Fruit fly (Drosophila melanogaster) whole organism, embryonic: ENCODE data around the gene CG13248.

Experiments
- BtbVII ChIP-seq: fragments of 200-800 bp; sonication (Bioruptor generic); optimal IDR thresholded peaks from 3 replicates; lab custom pipeline; 2017; ENCODE audit warnings: missing biosample characterization, mild to moderate bottlenecking, missing genetic modification characterization
- CG1024 ChIP-seq: fragments of 200-800 bp; sonication (Bioruptor generic); IDR thresholded peaks from 2 replicates; pipeline ENCODE4 v1.3.6; 2022; ENCODE audit warnings: missing biosample characterization, missing genetic modification characterization
- CG10543 ChIP-seq: fragments of 200-800 bp; sonication (Bioruptor generic); optimal IDR thresholded peaks from 3 replicates; lab custom pipeline; 2017; ENCODE audit warnings: missing biosample characterization, mild to moderate bottlenecking, missing genetic modification characterization, moderate library complexity
- CG10565 ChIP-seq: fragments of 200-800 bp; sonication (Bioruptor generic); optimal IDR thresholded peaks from 3 replicates; lab custom pipeline; 2016; ENCODE audit warnings: missing biosample characterization, mild to moderate bottlenecking, missing genetic modification characterization
- CG10959 ChIP-seq: fragments of 200-800 bp; sonication (Bioruptor generic); IDR thresholded peaks from 2 replicates; pipeline ENCODE4 v1.3.6; 2022; ENCODE audit warnings: missing biosample characterization, missing genetic modification characterization
- CG11247 ChIP-seq: fragments of 200-800 bp; sonication (Bioruptor generic); IDR thresholded peaks from 2 replicates; pipeline ENCODE4 v1.3.6; 2022; ENCODE audit warnings: missing biosample characterization, missing genetic modification characterization
- CG11560 ChIP-seq: fragments of 200-800 bp; sonication (Bioruptor generic); IDR thresholded peaks from 3 replicates; pipeline ENCODE4 v1.3.6; 2022; ENCODE audit warnings: missing biosample characterization, missing genetic modification characterization
- CG11723 ChIP-seq: fragments of 200-800 bp; sonication (Bioruptor generic); optimal IDR thresholded peaks from 2 replicates; lab custom pipeline; 2017; ENCODE audit warnings: missing biosample characterization, mild to moderate bottlenecking, missing genetic modification characterization
- CG12299 ChIP-seq: fragments of 200-800 bp; sonication (Bioruptor generic); optimal IDR thresholded peaks from 2 replicates; lab custom pipeline; 2018; ENCODE audit warnings: missing biosample characterization, mild to moderate bottlenecking, missing genetic modification characterization
- CG12659 ChIP-seq: fragments of 200-800 bp; sonication (Bioruptor generic); optimal IDR thresholded peaks from 3 replicates; lab custom pipeline; 2017; ENCODE audit warnings: mild to moderate bottlenecking, missing biosample characterization, missing genetic modification reagents, missing genetic modification characterization
- CG15269 ChIP-seq: fragments of 200-800 bp; sonication (Bioruptor generic); optimal IDR thresholded peaks from 2 replicates; lab custom pipeline; 2018; ENCODE audit warnings: missing biosample characterization, mild to moderate bottlenecking, missing genetic modification characterization, moderate library complexity
- CG1792 ChIP-seq: fragments of 200-800 bp; sonication (Bioruptor generic); optimal IDR thresholded peaks from 2 replicates; lab custom pipeline; 2016; ENCODE audit warnings: missing biosample characterization, missing genetic modification characterization
- CG18011 ChIP-seq: fragments of 200-800 bp; sonication (Bioruptor generic); optimal IDR thresholded peaks from 2 replicates; lab custom pipeline; 2017; ENCODE audit warnings: missing biosample characterization, missing genetic modification characterization, mild to moderate bottlenecking, moderate library complexity, missing genotype
- CG2712 ChIP-seq: fragments of 200-800 bp; optimal IDR thresholded peaks from 3 replicates; lab custom pipeline; 2019; ENCODE audit warnings: missing biosample characterization, mild to moderate bottlenecking, missing genetic modification characterization, moderate library complexity
- CG31224 ChIP-seq: fragments of 200-800 bp; sonication (Bioruptor generic); IDR thresholded peaks from 2 replicates; pipeline ENCODE4 v1.3.6; 2022; ENCODE audit warnings: missing biosample characterization, missing genetic modification characterization
- CG33213 ChIP-seq: fragments of 200-800 bp; sonication (Bioruptor generic); optimal IDR thresholded peaks from 3 replicates; lab custom pipeline; 2016; ENCODE audit warnings: missing biosample characterization, missing genetic modification characterization
- CG4820 ChIP-seq: fragments of 200-800 bp; sonication (Bioruptor generic); optimal IDR thresholded peaks from 3 replicates; lab custom pipeline; 2016; ENCODE audit warnings: missing biosample characterization, missing genetic modification characterization
- CG6254 ChIP-seq: fragments of 200-800 bp; sonication (Bioruptor generic); optimal IDR thresholded peaks from 3 replicates; lab custom pipeline; 2017; ENCODE audit warnings: mild to moderate bottlenecking, missing biosample characterization, missing genetic modification reagents, missing genetic modification characterization
- CG7839 ChIP-seq: fragments of 200-800 bp; sonication (Bioruptor generic); optimal IDR thresholded peaks from 3 replicates; lab custom pipeline; 2018; ENCODE audit warnings: missing biosample characterization, mild to moderate bottlenecking, missing genetic modification characterization, moderate library complexity
- CG9797 ChIP-seq: fragments of 200-800 bp; sonication (Bioruptor generic); optimal IDR thresholded peaks from 3 replicates; lab custom pipeline; 2018; ENCODE audit warnings: missing biosample characterization, mild to moderate bottlenecking, missing genetic modification characterization
- Elba2 ChIP-seq: fragments of 200-800 bp; sonication (Bioruptor generic); optimal IDR thresholded peaks from 3 replicates; lab custom pipeline; 2016; ENCODE audit warnings: missing biosample characterization, missing genetic modification characterization
- HLHmδ ChIP-seq: fragments of 200-800 bp; sonication (Bioruptor generic); optimal IDR thresholded peaks from 2 replicates; lab custom pipeline; 2018; ENCODE audit warnings: missing biosample characterization, mild to moderate bottlenecking, missing genetic modification characterization, moderate library complexity
- Hey ChIP-seq: fragments of 200-800 bp; sonication (Bioruptor generic); optimal IDR thresholded peaks from 3 replicates; lab custom pipeline; 2018; ENCODE audit warnings: missing biosample characterization, mild to moderate bottlenecking, missing genetic modification characterization
- Hmr ChIP-seq: fragments of 200-800 bp; sonication (Bioruptor generic); optimal IDR thresholded peaks from 3 replicates; lab custom pipeline; 2017; ENCODE audit warnings: mild to moderate bottlenecking, missing biosample characterization, missing genetic modification reagents, missing genetic modification characterization
- Hr3 ChIP-seq: fragments of 200-800 bp; sonication (Bioruptor generic); optimal IDR thresholded peaks from 3 replicates; lab custom pipeline; 2016; ENCODE audit warnings: missing biosample characterization, missing genetic modification characterization
- NK7.1 ChIP-seq: fragments of 200-800 bp; sonication (Bioruptor generic); optimal IDR thresholded peaks from 3 replicates; lab custom pipeline; 2016; ENCODE audit warnings: missing biosample characterization, missing genetic modification characterization
- Oaz ChIP-seq: fragments of 200-800 bp; sonication (Bioruptor generic); IDR thresholded peaks from 2 replicates; pipeline ENCODE4 v1.3.6; 2022; ENCODE audit warnings: missing biosample characterization, missing genetic modification characterization
- Scr ChIP-seq: fragments of 200-800 bp; sonication (Bioruptor generic); IDR thresholded peaks from 2 replicates; pipeline ENCODE4 v1.3.6; 2022; ENCODE audit warnings: missing biosample characterization, missing genetic modification characterization; ENCODE audit not compliant: partially characterized antibody
- Six4 ChIP-seq: fragments of 200-800 bp; sonication (Bioruptor generic); optimal IDR thresholded peaks from 2 replicates; lab custom pipeline; 2016; ENCODE audit warnings: missing biosample characterization, missing genetic modification characterization
- abd-A ChIP-seq: fragments of 200-800 bp; sonication (Bioruptor generic); optimal IDR thresholded peaks from 3 replicates; lab custom pipeline; 2019; ENCODE audit warnings: missing biosample characterization, mild to moderate bottlenecking, missing genetic modification characterization, moderate library complexity
- ara ChIP-seq: fragments of 200-800 bp; sonication (Bioruptor generic); IDR thresholded peaks from 2 replicates; pipeline ENCODE4 v1.3.6; 2022; ENCODE audit warnings: missing biosample characterization, missing genetic modification characterization
- bbx ChIP-seq: fragments of 200-800 bp; sonication (Bioruptor generic); IDR thresholded peaks from 2 replicates; pipeline ENCODE4 v1.3.6; 2022; ENCODE audit warnings: missing biosample characterization, missing genetic modification characterization; ENCODE audit not compliant: partially characterized antibody
- btn ChIP-seq: fragments of 200-800 bp; sonication (Bioruptor generic); optimal IDR thresholded peaks from 2 replicates; lab custom pipeline; 2016; ENCODE audit warnings: missing biosample characterization, missing genetic modification characterization
- cg ChIP-seq: fragments of 200-800 bp; sonication (Bioruptor generic); optimal IDR thresholded peaks from 3 replicates; lab custom pipeline; 2019; ENCODE audit warnings: missing biosample characterization, mild to moderate bottlenecking, missing genetic modification characterization, moderate library complexity
- dati ChIP-seq: fragments of 200-800 bp; sonication (Bioruptor generic); IDR thresholded peaks from 2 replicates; pipeline ENCODE4 v1.3.6; 2022; ENCODE audit warnings: missing biosample characterization, missing genetic modification characterization
- fru ChIP-seq: fragments of >200 bp; optimal IDR thresholded peaks from 2 replicates; lab custom pipeline; 2017
- gcm ChIP-seq: fragments of 200-800 bp; sonication (Bioruptor generic); optimal IDR thresholded peaks from 2 replicates; lab custom pipeline; 2019; ENCODE audit warnings: missing biosample characterization, mild to moderate bottlenecking, missing genetic modification characterization, moderate library complexity
- gfzf ChIP-seq: fragments of 200-800 bp; sonication (Bioruptor generic); optimal IDR thresholded peaks from 2 replicates; lab custom pipeline; 2016; ENCODE audit warnings: missing biosample characterization, mild to moderate bottlenecking, missing genetic modification characterization, moderate library complexity
- hbn ChIP-seq: fragments of 200-800 bp; sonication (Bioruptor generic); IDR thresholded peaks from 2 replicates; pipeline ENCODE4 v1.3.6; 2022; ENCODE audit warnings: missing biosample characterization, missing genetic modification characterization; ENCODE audit not compliant: partially characterized antibody
- jing ChIP-seq: fragments of 200-800 bp; sonication (Bioruptor generic); optimal IDR thresholded peaks from 2 replicates; lab custom pipeline; 2018; ENCODE audit warnings: missing biosample characterization, mild to moderate bottlenecking, missing genetic modification characterization
- jumu ChIP-seq: fragments of 200-800 bp; sonication (Bioruptor generic); optimal IDR thresholded peaks from 3 replicates; lab custom pipeline; 2016; ENCODE audit warnings: missing biosample characterization, missing genetic modification characterization
- lilli ChIP-seq: fragments of 200-800 bp; sonication (Bioruptor generic); optimal IDR thresholded peaks from 3 replicates; lab custom pipeline; 2016; ENCODE audit warnings: missing biosample characterization, missing genetic modification characterization
- nerfin-2 ChIP-seq: fragments of 200-800 bp; sonication (Bioruptor generic); IDR thresholded peaks from 2 replicates; pipeline ENCODE4 v1.3.6; 2022; ENCODE audit warnings: missing biosample characterization, missing genetic modification characterization; ENCODE audit not compliant: partially characterized antibody
- org-1 ChIP-seq: fragments of 200-800 bp; sonication (Bioruptor generic); optimal IDR thresholded peaks from 2 replicates; lab custom pipeline; 2017; ENCODE audit warnings: missing biosample characterization, missing genetic modification characterization
- pzg ChIP-seq: fragments of 200-800 bp; sonication (Bioruptor generic); optimal IDR thresholded peaks from 3 replicates; lab custom pipeline; 2018; ENCODE audit warnings: missing biosample characterization, mild to moderate bottlenecking, missing genetic modification characterization, moderate library complexity
- stwl ChIP-seq: fragments of 200-800 bp; sonication (Bioruptor generic); optimal IDR thresholded peaks from 3 replicates; lab custom pipeline; 2018; ENCODE audit warnings: missing biosample characterization, mild to moderate bottlenecking, missing genetic modification characterization, moderate library complexity
- tgo ChIP-seq: fragments of 200-800 bp; sonication (Bioruptor generic); IDR thresholded peaks from 3 replicates; pipeline ENCODE4 v1.3.6; 2022; ENCODE audit warnings: missing biosample characterization, missing genetic modification characterization
- tio ChIP-seq: fragments of 200-800 bp; sonication (Bioruptor generic); optimal IDR thresholded peaks from 2 replicates; lab custom pipeline; 2017; ENCODE audit warnings: missing biosample characterization, missing genetic modification characterization, inconsistent platforms
- tna ChIP-seq: fragments of 200-800 bp; sonication (Bioruptor generic); IDR thresholded peaks from 2 replicates; pipeline ENCODE4 v1.3.6; 2022; ENCODE audit warnings: missing biosample characterization, missing genetic modification characterization; ENCODE audit not compliant: partially characterized antibody
- trem ChIP-seq: fragments of 200-800 bp; optimal IDR thresholded peaks from 3 replicates; lab custom pipeline; 2019; ENCODE audit warnings: missing biosample characterization, mild to moderate bottlenecking, missing genetic modification characterization, moderate library complexity
- usp ChIP-seq: fragments of >200 bp; optimal IDR thresholded peaks from 2 replicates; lab custom pipeline; 2017; ENCODE audit warnings: missing biosample characterization, missing genetic modification characterization
- wor ChIP-seq: fragments of 200-800 bp; sonication (Bioruptor generic); IDR thresholded peaks from 2 replicates; pipeline ENCODE4 v1.3.6; 2022; ENCODE audit warnings: missing biosample characterization, missing genetic modification characterization

CG13248 gene

DNA sequence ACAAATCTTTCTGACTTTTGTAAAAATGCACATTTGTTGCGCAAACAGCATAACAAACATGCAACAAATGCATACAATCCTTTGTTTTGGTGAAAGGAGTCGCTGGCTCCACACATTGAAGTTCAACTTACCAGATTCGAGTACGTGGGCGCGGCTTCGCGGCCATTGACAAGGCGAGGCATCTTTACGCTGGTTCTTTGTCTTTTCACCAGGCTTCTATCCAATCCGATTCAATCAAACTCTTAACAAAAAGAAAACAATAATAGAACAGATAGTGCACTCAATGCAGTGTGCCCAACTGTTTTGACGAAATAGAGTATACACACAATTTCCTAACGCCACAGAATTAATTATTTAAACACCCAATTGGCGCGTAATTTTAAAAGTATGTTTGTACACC lies 19.8 kb upstream of the CG13248 start, which contains the start of gene CG5262 (continued):
- TF ChIP-seq CG10565 (GFP tag; lab: Kevin White, UChicago) (no peak), CG12299 (tag; lab: Kevin White, UChicago) (no peak), CG33213 (GFP tag; lab: Kevin White, UChicago) (peak; percentile 15), Elba2 (GFP tag; lab: Kevin White, UChicago) (peak; percentile 82), btn (GFP tag; lab: Kevin White, UChicago) (no peak), CG1792 (GFP tag; lab: Kevin White, UChicago) (no peak), NK7.1 (no peak), gcm (GFP tag; lab: Kevin White, UChicago) (no peak), CG11560 (tag; lab: Robert Waterston, UW) (no peak), CG11247 (GFP tag; lab: Robert Waterston, UW) (no peak), Hmr (GFP tag; lab: Kevin White, UChicago) (no peak), CG7839 (tag; lab: Kevin White, UChicago) (no peak), CG10959 (no peak), CG15269 (tag; lab: Kevin White, UChicago) (no peak), HLHmδ (GFP tag; lab: Kevin White, UChicago) (no peak), gfzf (GFP tag; lab: Kevin White, UChicago) (peak; percentile 91), Hey (tag; lab: Kevin White, UChicago) (no peak), fru (no peak), org-1 (GFP tag; lab: Kevin White, UChicago) (no peak), CG9797 (peak; percentile 75), trem (tag; lab: Kevin White, UChicago) (peak; percentile 66), tna (GFP tag; lab: Robert Waterston, UW) (no peak), CG12659 (peak; percentile 21), wor (GFP tag; lab: Robert Waterston, UW) (no peak), Six4 (no peak), cg (no peak), stwl (peak; percentile 79), ara (GFP tag; lab: Robert Waterston, UW) (no peak), CG11723 (no peak), hbn (GFP tag; lab: Robert Waterston, UW) (peak; percentile 15; the same call in 1 of the 2 replicates), tio (no peak), lilli (GFP tag; lab: Kevin White, UChicago) (no peak), Hr3 (GFP tag; lab: Kevin White, UChicago) (no peak), nerfin-2 (GFP tag; lab: Robert Waterston, UW) (no peak), dati (GFP tag; lab: Robert Waterston, UW) (no peak), usp (no peak), Scr (GFP tag; lab: Robert Waterston, UW) (peak; percentile 28; the same call in 1 of the 2 replicates), abd-A (tag; lab: Kevin White, UChicago) (no peak), CG6254 (GFP tag; lab: Kevin White, UChicago) (no peak), tgo (GFP tag; lab: Robert Waterston, UW) (no peak), CG10543 (no peak), jumu (GFP tag; lab: Kevin White, UChicago) (no peak), Oaz (no peak), CG4820 (no peak), jing (GFP tag; lab: Kevin White, UChicago) (no peak), CG1024 (GFP tag; lab: Robert Waterston, UW) (no peak), bbx (peak; percentile 37), CG31224 (GFP tag; lab: Robert Waterston, UW) (no peak), CG2712 (tag; lab: Kevin White, UChicago) (peak; percentile 30), CG18011 (GFP tag; lab: Kevin White, UChicago) (no peak), pzg (GFP tag; lab: Kevin White, UChicago) (peak; percentile 72), BtbVII (no peak)
